Worm (Caenorhabditis elegans): Measurements from ENCODE around the gene ZK470.6.

DNA sequence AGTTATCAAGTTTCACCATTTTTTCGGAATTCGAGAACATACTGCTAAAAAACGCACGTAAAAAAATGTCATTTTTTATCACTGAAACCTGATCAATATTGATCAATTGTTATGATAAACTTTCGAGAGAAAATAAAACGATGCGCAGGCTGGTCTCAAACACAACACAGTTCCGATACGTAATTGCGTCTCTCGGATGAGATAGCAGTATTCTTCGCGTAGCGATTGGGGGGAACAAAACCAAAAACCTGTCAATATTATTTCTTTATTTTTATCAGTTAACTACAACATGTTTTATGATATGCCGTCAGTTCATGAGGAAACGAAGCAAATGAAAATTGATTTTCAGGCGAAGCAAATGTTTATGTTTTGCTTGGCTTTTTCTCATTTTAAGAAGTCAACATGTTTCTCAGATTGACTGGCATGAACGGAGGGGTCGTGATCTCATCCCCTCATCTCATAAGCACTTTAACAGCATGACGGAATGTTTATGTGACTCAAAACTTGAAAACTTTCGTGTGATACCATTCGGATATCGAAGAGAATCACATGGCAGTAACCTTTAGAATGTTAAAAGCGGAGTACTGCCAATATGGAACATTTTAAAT lies 38.3 kb upstream of the ZK470.6 start:
- TF ChIP-seq pha-4 (tag; optimal IDR thresholded peaks at IDR 0.05) (no peak), nhr-12 (tag; optimal IDR thresholded peaks at IDR 0.05) (no peak), lin-13 (tag; optimal IDR thresholded peaks at IDR 0.05) (no peak), bed-3 (GFP tag; optimal IDR thresholded peaks at IDR 0.05) (no peak)
